Worm (Caenorhabditis elegans) whole organism, mixed stage, embryonic: Measurements from ENCODE around the gene F43C11.4.

Experiments used
- M03D4.4 ChIP-seq: sonication (generic microtip); optimal IDR thresholded peaks from 2 replicates; lab custom pipeline; 2017; ENCODE audit warnings: mild to moderate bottlenecking, missing genetic modification characterization, missing compliant biosample characterization
- bed-3 ChIP-seq: fragments of 200-800 bp; sonication (Bioruptor generic); optimal IDR thresholded peaks from 3 replicates; lab custom pipeline; 2018; ENCODE audit warnings: mild to moderate bottlenecking, missing genetic modification characterization, moderate library complexity, missing compliant biosample characterization
- blmp-1 ChIP-seq: fragments of 150-350 bp; optimal IDR thresholded peaks from 2 replicates; lab custom pipeline; 2014; ENCODE audit warnings: missing biosample characterization, missing genetic modification characterization
- ceh-39 ChIP-seq: fragments of 150-350 bp; optimal IDR thresholded peaks from 2 replicates; lab custom pipeline; 2014; ENCODE audit warnings: missing biosample characterization, missing genetic modification characterization
- ceh-43 ChIP-seq: fragments of 200-800 bp; sonication (Bioruptor generic); optimal IDR thresholded peaks from 2 replicates; lab custom pipeline; 2018; ENCODE audit warnings: mild to moderate bottlenecking, missing genetic modification characterization, moderate library complexity, missing compliant biosample characterization
- ceh-83 ChIP-seq: fragments of 200-800 bp; sonication (Bioruptor generic); optimal IDR thresholded peaks from 2 replicates; lab custom pipeline; 2018; ENCODE audit warnings: mild to moderate bottlenecking, missing genetic modification characterization, missing compliant biosample characterization
- cnd-1 ChIP-seq: fragments of 200-800 bp; sonication (Bioruptor generic); optimal IDR thresholded peaks from 2 replicates; lab custom pipeline; 2018; ENCODE audit warnings: mild to moderate bottlenecking, missing genetic modification characterization, missing compliant biosample characterization
- elt-1 ChIP-seq: sonication (generic microtip); optimal IDR thresholded peaks from 2 replicates; lab custom pipeline; 2017; ENCODE audit warnings: missing genetic modification characterization, mild to moderate bottlenecking, missing compliant biosample characterization, antibody characterized with exemption, moderate library complexity, borderline replicate concordance; ENCODE audit not compliant: insufficient read depth
- elt-3 ChIP-seq: fragments of 150-350 bp; optimal IDR thresholded peaks from 2 replicates; lab custom pipeline; 2014; ENCODE audit warnings: missing biosample characterization, missing genetic modification characterization
- ham-2 ChIP-seq: fragments of 200-800 bp; sonication (Bioruptor generic); optimal IDR thresholded peaks from 2 replicates; lab custom pipeline; 2018; ENCODE audit warnings: mild to moderate bottlenecking, missing genetic modification characterization, missing compliant biosample characterization
- hlh-1 ChIP-seq: fragments of 150-350 bp; optimal IDR thresholded peaks from 2 replicates; lab custom pipeline; 2014; ENCODE audit warnings: missing biosample characterization, missing genetic modification reagents, missing genetic modification characterization
- lin-13 ChIP-seq: fragments of 150-350 bp; optimal IDR thresholded peaks from 2 replicates; lab custom pipeline; 2014; ENCODE audit warnings: missing biosample characterization, missing genetic modification characterization
- lsy-2 ChIP-seq: fragments of 150-350 bp; optimal IDR thresholded peaks from 2 replicates; lab custom pipeline; 2014; ENCODE audit warnings: missing biosample characterization, missing genetic modification characterization
- mab-5 ChIP-seq: fragments of 150-350 bp; optimal IDR thresholded peaks from 2 replicates; lab custom pipeline; 2014; ENCODE audit warnings: missing biosample characterization, missing genetic modification characterization
- mep-1 ChIP-seq: fragments of 150-350 bp; optimal IDR thresholded peaks from 2 replicates; lab custom pipeline; 2017; ENCODE audit warnings: missing biosample characterization, missing genetic modification reagents, missing genetic modification characterization, inconsistent platforms
- mls-2 ChIP-seq: sonication (generic microtip); optimal IDR thresholded peaks from 2 replicates; lab custom pipeline; 2016; ENCODE audit warnings: mild to moderate bottlenecking, missing genetic modification characterization, moderate library complexity, missing compliant biosample characterization
- nhr-12 ChIP-seq: fragments of 150-350 bp; optimal IDR thresholded peaks from 2 replicates; lab custom pipeline; 2014; ENCODE audit warnings: missing biosample characterization, missing genetic modification characterization
- nhr-2 ChIP-seq: fragments of 150-350 bp; optimal IDR thresholded peaks from 2 replicates; lab custom pipeline; 2014; ENCODE audit warnings: missing biosample characterization, missing genetic modification characterization
- nhr-237 ChIP-seq: fragments of 150-350 bp; optimal IDR thresholded peaks from 2 replicates; lab custom pipeline; 2014; ENCODE audit warnings: missing biosample characterization, missing genetic modification characterization
- nhr-28 ChIP-seq: fragments of 150-350 bp; optimal IDR thresholded peaks from 2 replicates; lab custom pipeline; 2014; ENCODE audit warnings: missing biosample characterization, missing genetic modification characterization
- nhr-76 ChIP-seq: sonication (generic microtip); optimal IDR thresholded peaks from 2 replicates; lab custom pipeline; 2017; ENCODE audit warnings: missing biosample characterization, missing genetic modification characterization
- pha-4 ChIP-seq: fragments of 150-350 bp; optimal IDR thresholded peaks from 2 replicates; lab custom pipeline; 2018; ENCODE audit warnings: missing biosample characterization, missing genetic modification reagents, missing genetic modification characterization
- sem-2 ChIP-seq: fragments of 200-800 bp; sonication (Bioruptor generic); optimal IDR thresholded peaks from 2 replicates; lab custom pipeline; 2018; ENCODE audit warnings: mild to moderate bottlenecking, missing genetic modification characterization, missing compliant biosample characterization
- sptf-1 ChIP-seq: sonication (generic microtip); optimal IDR thresholded peaks from 2 replicates; lab custom pipeline; 2017; ENCODE audit warnings: mild to moderate bottlenecking, missing genetic modification characterization, moderate library complexity, missing compliant biosample characterization
- tbx-8 ChIP-seq: fragments of 200-800 bp; sonication (Bioruptor generic); optimal IDR thresholded peaks from 2 replicates; lab custom pipeline; 2018; ENCODE audit warnings: mild to moderate bottlenecking, missing genetic modification characterization, moderate library complexity, missing compliant biosample characterization
- unc-120 ChIP-seq: sonication (generic microtip); optimal IDR thresholded peaks from 2 replicates; lab custom pipeline; 2017; ENCODE audit warnings: missing genetic modification characterization, missing compliant biosample characterization; ENCODE audit not compliant: poor library complexity, severe bottlenecking
- unc-39 ChIP-seq: fragments of 150-350 bp; optimal IDR thresholded peaks from 2 replicates; lab custom pipeline; 2014; ENCODE audit warnings: missing biosample characterization, missing genetic modification characterization
- unc-62 ChIP-seq: fragments of 150-350 bp; optimal IDR thresholded peaks from 2 replicates; lab custom pipeline; 2014; ENCODE audit warnings: missing biosample characterization, missing genetic modification reagents, missing genetic modification characterization
- zip-8 ChIP-seq: fragments of 150-350 bp; optimal IDR thresholded peaks from 2 replicates; lab custom pipeline; 2014; ENCODE audit warnings: missing biosample characterization, missing genetic modification characterization
- ztf-11 ChIP-seq: fragments of 150-350 bp; optimal IDR thresholded peaks from 2 replicates; lab custom pipeline; 2014; ENCODE audit warnings: missing biosample characterization, missing genetic modification characterization

F43C11.4 gene

ce11 chrII:2379673-2380072 lies 32.9 kb downstream of the F43C11.4 start:
- no peak for TF ChIP-seq unc-39 (tag; lab: Kevin White, UChicago)
- TF ChIP-seq ceh-39 (tag; lab: Kevin White, UChicago) = no peak
- TF ChIP-seq unc-62 (GFP tag; lab: Kevin White, UChicago) = no peak
- TF ChIP-seq ztf-11 (tag; lab: Kevin White, UChicago) = no peak
- TF ChIP-seq elt-1 (tag; lab: Kevin White, UChicago) = no peak
- TF ChIP-seq mep-1 = no peak
- no peak for TF ChIP-seq unc-120 (tag; lab: Kevin White, UChicago)
- no peak for TF ChIP-seq zip-8 (tag; lab: Kevin White, UChicago)
- TF ChIP-seq blmp-1 (tag; lab: Kevin White, UChicago) = no peak
- no peak for TF ChIP-seq elt-3

ce11 chrII:2380174-2380573 lies 33.4 kb downstream of the F43C11.4 start, which contains the start of gene F16G10.7:
Gene F16G10.7 (minus strand): TSS chrII:2380274.
- no peak for TF ChIP-seq pha-4 (tag; lab: Kevin White, UChicago)
- TF ChIP-seq nhr-28 (tag; lab: Kevin White, UChicago) = no peak
- no peak for TF ChIP-seq M03D4.4
- peak; percentile 29 for TF ChIP-seq lsy-2 (tag; lab: Kevin White, UChicago)
- TF ChIP-seq hlh-1 = no peak
- TF ChIP-seq cnd-1 (tag; lab: Kevin White, UChicago) = no peak
- TF ChIP-seq nhr-12 (tag; lab: Kevin White, UChicago) = no peak
- TF ChIP-seq blmp-1 (tag; lab: Kevin White, UChicago) = no peak

- TF ChIP-seq mep-1 (no peak), bed-3 (no peak), unc-62 (GFP tag; lab: Kevin White, UChicago) (no peak), nhr-28 (tag; lab: Kevin White, UChicago) (no peak), mab-5 (tag; lab: Kevin White, UChicago) (no peak), nhr-76 (tag; lab: Kevin White, UChicago) (no peak), sptf-1 (tag; lab: Kevin White, UChicago) (no peak), ceh-39 (tag; lab: Kevin White, UChicago) (no peak), mls-2 (tag; lab: Kevin White, UChicago) (no peak), ceh-83 (GFP tag; lab: Kevin White, UChicago) (no peak), sem-2 (GFP tag; lab: Kevin White, UChicago) (no peak), hlh-1 (no peak), ham-2 (GFP tag; lab: Kevin White, UChicago) (no peak), nhr-2 (tag; lab: Kevin White, UChicago) (no peak), ceh-43 (GFP tag; lab: Kevin White, UChicago) (no peak)
Observed at ce11 chrII:2383334-2383733, 36.6 kb downstream of the F43C11.4 start, which contains the start of gene F16G10.8. Gene F16G10.8 (minus strand): TSS chrII:2383434.

ce11 chrII:2385495-2385894 lies 38.7 kb downstream of the F43C11.4 start, which contains the start of gene F16G10.9:
Gene F16G10.9 (minus strand): TSS chrII:2385595.
- TF ChIP-seq tbx-8 (GFP tag; lab: Kevin White, UChicago) (no peak), M03D4.4 (no peak), cnd-1 (tag; lab: Kevin White, UChicago) (no peak), mep-1 (no peak), ceh-43 (GFP tag; lab: Kevin White, UChicago) (no peak), bed-3 (no peak), pha-4 (tag; lab: Kevin White, UChicago) (no peak), elt-3 (no peak), mab-5 (tag; lab: Kevin White, UChicago) (no peak), zip-8 (tag; lab: Kevin White, UChicago) (no peak), ceh-39 (tag; lab: Kevin White, UChicago) (no peak), unc-39 (tag; lab: Kevin White, UChicago) (no peak), unc-120 (tag; lab: Kevin White, UChicago) (no peak), elt-1 (tag; lab: Kevin White, UChicago) (no peak), nhr-237 (tag; lab: Kevin White, UChicago) (no peak), lin-13 (tag; lab: Kevin White, UChicago) (no peak)

ce11 chrII:2390884-2391283 lies 44.1 kb downstream of the F43C11.4 start, which contains the start of gene F16G10.10:
Gene F16G10.10 (minus strand): TSS chrII:2390984.
- no peak for TF ChIP-seq nhr-12 (tag; lab: Kevin White, UChicago)
- TF ChIP-seq unc-120 (tag; lab: Kevin White, UChicago) = no peak
- no peak for TF ChIP-seq M03D4.4
- TF ChIP-seq bed-3 = no peak
- TF ChIP-seq hlh-1 = no peak
- TF ChIP-seq ceh-43 (GFP tag; lab: Kevin White, UChicago) = no peak
- no peak for TF ChIP-seq tbx-8 (GFP tag; lab: Kevin White, UChicago)
